Worm (Caenorhabditis elegans) whole organism, L1 larva: Measurements from ENCODE around the gene C27D6.12.

Experiments used
- alr-1 ChIP-seq: fragments of 200-800 bp; sonication (Bioruptor generic); optimal IDR thresholded peaks from 2 replicates; lab custom pipeline; 2018; ENCODE audit warnings: borderline replicate concordance, mild to moderate bottlenecking, missing genetic modification characterization, missing compliant biosample characterization
- ama-1 ChIP-seq: fragments of 150-350 bp; optimal IDR thresholded peaks from 2 replicates; lab custom pipeline; 2014
- ceh-82 ChIP-seq, 3 experiments: fragments of 150-350 bp in 1 of 3; sonication (generic microtip) in 2 of 3; optimal IDR thresholded peaks; 2 replicates each; lab custom pipeline; 2014 to 2017; ENCODE audit warnings: missing biosample characterization in 3 of 3, missing genetic modification characterization in 3 of 3
- ces-1 ChIP-seq: fragments of 150-350 bp; optimal IDR thresholded peaks from 2 replicates; lab custom pipeline; 2014; ENCODE audit warnings: missing biosample characterization, missing genetic modification reagents, missing genetic modification characterization
- elt-2 ChIP-seq: sonication (generic microtip); optimal IDR thresholded peaks from 2 replicates; lab custom pipeline; 2016; ENCODE audit warnings: missing genetic modification characterization, mild to moderate bottlenecking, inconsistent platforms, missing compliant biosample characterization, missing genetic modification reagents
- lin-35 ChIP-seq, 2 experiments: fragments of 150-350 bp; optimal IDR thresholded peaks; 2 replicates each; lab custom pipeline; 2014; ENCODE audit warnings: missing biosample characterization in 2 of 2, missing genetic modification characterization in 2 of 2, missing genetic modification reagents in 2 of 2
- lin-39 ChIP-seq: fragments of 150-350 bp; optimal IDR thresholded peaks from 2 replicates; lab custom pipeline; 2014; ENCODE audit warnings: missing biosample characterization, missing genetic modification reagents, missing genetic modification characterization
- mdl-1 ChIP-seq, 2 experiments: fragments of 150-350 bp; optimal IDR thresholded peaks; 2 replicates each; lab custom pipeline; 2014 to 2017; ENCODE audit warnings: missing biosample characterization in 2 of 2, missing genetic modification characterization in 2 of 2, inconsistent platforms in 1 of 2
- nhr-19 ChIP-seq: fragments of 200-800 bp; sonication (Bioruptor generic); conservative IDR thresholded peaks from 2 replicates; pipeline ENCODE4 v1.3.6; 2022; ENCODE audit warnings: missing genetic modification characterization, missing compliant biosample characterization
- nhr-90 ChIP-seq: sonication (generic microtip); optimal IDR thresholded peaks from 2 replicates; lab custom pipeline; 2016; ENCODE audit warnings: mild to moderate bottlenecking, missing genetic modification characterization, missing compliant biosample characterization; ENCODE audit not compliant: poor library complexity
- pqm-1 ChIP-seq: sonication (generic microtip); optimal IDR thresholded peaks from 3 replicates; lab custom pipeline; 2017; ENCODE audit warnings: missing biosample characterization, missing genetic modification characterization
- rnt-1 ChIP-seq: sonication (generic microtip); optimal IDR thresholded peaks from 2 replicates; lab custom pipeline; 2016; ENCODE audit warnings: mild to moderate bottlenecking, missing genetic modification characterization, moderate library complexity, missing compliant biosample characterization
- snpc-4 ChIP-seq: fragments of 150-350 bp; optimal IDR thresholded peaks from 2 replicates; lab custom pipeline; 2014; ENCODE audit warnings: missing biosample characterization, missing genetic modification characterization
- swsn-7 ChIP-seq: sonication (generic microtip); optimal IDR thresholded peaks from 2 replicates; lab custom pipeline; 2016; ENCODE audit warnings: missing genetic modification characterization, missing compliant biosample characterization

ce11 chrII:5210830-5211229 lies 33.0 kb upstream of the C27D6.12 start, which contains the start of gene C34F11.8:
- TF ChIP-seq rnt-1 (tag; lab: Kevin White, UChicago), result no peak
- no peak for TF ChIP-seq ceh-82 (tag; optimal IDR thresholded peaks at IDR 0.05; lab: Kevin White, UChicago)
- no peak for TF ChIP-seq mdl-1 (tag; optimal IDR thresholded peaks at IDR 0.05; lab: Kevin White, UChicago)
- no peak for TF ChIP-seq swsn-7
- TF ChIP-seq lin-35 (GFP tag; optimal IDR thresholded peaks at IDR 0.05; lab: Kevin White, UChicago), result no peak
- TF ChIP-seq pqm-1 (tag; lab: Kevin White, UChicago), result no peak
- no peak for TF ChIP-seq ces-1
- TF ChIP-seq nhr-90 (tag; lab: Kevin White, UChicago), result no peak
- no peak for TF ChIP-seq snpc-4 (tag; lab: Kevin White, UChicago)
- no peak for TF ChIP-seq nhr-19 (GFP tag; lab: Robert Waterston, UW)
- TF ChIP-seq ama-1 (lab: Kevin White, UChicago), result no peak
- TF ChIP-seq elt-2 (tag; lab: Kevin White, UChicago), result no peak
- no peak for TF ChIP-seq lin-39 (tag; lab: Kevin White, UChicago)
- TF ChIP-seq alr-1 (tag; lab: Kevin White, UChicago), result no peak
